Fruit fly (Drosophila melanogaster) whole organism, prepupa: ENCODE measurements around the gene CG5535.

Experiments used
- CG3919 ChIP-seq: fragments of 200-800 bp; sonication (Bioruptor generic); optimal IDR thresholded peaks from 3 replicates; lab custom pipeline; 2016; ENCODE audit warnings: missing biosample characterization, missing genetic modification characterization
- eg ChIP-seq: fragments of 200-800 bp; sonication (Bioruptor generic); IDR thresholded peaks from 3 replicates; pipeline ENCODE4 v1.3.6; 2022; ENCODE audit warnings: missing biosample characterization, missing genetic modification characterization

DNA sequence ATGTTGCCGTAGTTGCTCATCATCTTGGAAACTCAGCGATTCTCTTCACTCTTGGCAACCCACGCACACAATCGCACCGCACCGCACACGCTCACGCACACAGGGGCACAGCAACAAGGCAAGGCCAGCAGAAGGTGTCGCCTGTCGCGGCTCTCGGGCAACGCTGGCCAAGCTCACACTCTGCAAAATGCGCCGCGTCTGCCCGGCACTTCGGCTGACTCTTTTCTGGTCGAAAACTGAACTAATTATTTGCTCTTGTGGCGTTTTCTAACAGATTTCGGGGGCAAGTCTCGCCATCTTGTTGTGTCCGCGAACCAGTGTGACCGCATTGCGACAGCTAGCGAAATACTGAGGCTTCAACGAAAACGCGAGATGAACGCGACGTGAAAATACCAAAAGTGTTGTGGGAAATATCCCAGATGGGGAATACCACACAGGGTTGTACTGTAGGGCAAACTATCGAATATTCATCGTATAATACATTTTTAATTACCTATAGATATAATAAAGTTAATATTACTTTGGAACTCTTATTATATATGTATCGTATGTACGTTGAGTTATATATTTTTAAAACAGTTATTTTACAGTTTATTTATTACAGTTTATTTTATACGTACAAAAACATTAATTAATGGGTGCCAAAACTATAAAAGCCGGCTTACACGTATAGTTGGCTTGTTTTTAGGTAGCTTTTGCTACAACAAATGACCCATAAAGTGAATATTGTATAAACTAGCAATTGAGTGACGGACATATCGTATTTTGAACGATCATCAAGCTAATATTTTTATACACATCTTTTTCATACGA is 10.2 kb downstream of the CG5535 start, which contains the start of the genes MED19 and CG7430:
- TF ChIP-seq eg (GFP tag; lab: Robert Waterston, UW) (peak; percentile 29; the same call in 1 of the 3 replicates), CG3919 (GFP tag; lab: Kevin White, UChicago) (no peak)
